Worm (Caenorhabditis elegans): ENCODE data around the gene osm-6.

ce11 chrV:11879732-11880131 lies 47.5 kb downstream of the osm-6 start, which contains the start of gene sulp-5:
- no peak for TF ChIP-seq nhr-237 (tag; optimal IDR thresholded peaks at IDR 0.05)
- TF ChIP-seq sem-4 (tag; optimal IDR thresholded peaks at IDR 0.05) = no peak
- TF ChIP-seq nhr-25 (tag; optimal IDR thresholded peaks at IDR 0.05) = no peak
- no peak for TF ChIP-seq egl-27 (tag; optimal IDR thresholded peaks at IDR 0.05)
